Worm (Caenorhabditis elegans): Measurements from ENCODE around the gene rab-30.

The rab-30 gene

DNA sequence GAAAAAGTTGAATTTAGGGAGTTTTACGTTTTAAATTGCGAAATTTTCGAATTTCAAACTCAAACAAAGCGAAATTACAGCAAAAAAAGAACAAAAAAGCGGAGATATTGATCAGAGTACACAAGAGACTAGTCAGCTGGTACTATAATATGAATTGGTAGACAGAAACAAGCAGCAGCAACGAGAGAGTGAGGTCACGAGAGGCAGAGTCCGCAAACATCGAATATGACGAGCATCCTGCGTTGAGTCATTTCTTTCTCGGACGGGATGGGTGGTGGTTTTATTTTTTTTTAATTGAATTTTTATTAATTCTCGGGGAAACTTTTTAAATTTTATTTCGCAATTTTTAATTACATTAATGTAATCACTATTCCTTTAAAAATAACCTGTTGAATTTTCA is 39.3 kb downstream of the rab-30 start (continued):
- no peak for TF ChIP-seq K11D2.4 (GFP tag; IDR thresholded peaks at IDR 0.05)
- no peak for TF ChIP-seq lin-35 (GFP tag; optimal IDR thresholded peaks at IDR 0.05)
- TF ChIP-seq Y67H2A.10 (GFP tag; conservative IDR thresholded peaks at IDR 0.05): no peak
- TF ChIP-seq unc-62 (GFP tag; optimal IDR thresholded peaks at IDR 0.05): no peak
- TF ChIP-seq ztf-28 (GFP tag; IDR thresholded peaks at IDR 0.05): no peak
- no peak for TF ChIP-seq ama-1 (optimal IDR thresholded peaks at IDR 0.05)
- no peak for TF ChIP-seq ama-1 (GFP tag; optimal IDR thresholded peaks at IDR 0.05)
- no peak for TF ChIP-seq xnd-1 (tag; optimal IDR thresholded peaks at IDR 0.05)
- 0 out of 2 replicates have a peak, but pooled peaks have one; percentile 9 for TF ChIP-seq ceh-100 (GFP tag; IDR thresholded peaks at IDR 0.05)
- peak; percentile 70 for TF ChIP-seq nhr-80 (tag; optimal IDR thresholded peaks at IDR 0.05)
- TF ChIP-seq K12H6.12 (tag; optimal IDR thresholded peaks at IDR 0.05): peak; percentile 29
- TF ChIP-seq pha-4 (tag; optimal IDR thresholded peaks at IDR 0.05): peak; percentile 32
- no peak for TF ChIP-seq mes-4 (tag; optimal IDR thresholded peaks at IDR 0.05)
- TF ChIP-seq ztf-25 (GFP tag; IDR thresholded peaks at IDR 0.05): no peak
- no peak for TF ChIP-seq tlf-1 (GFP tag; optimal IDR thresholded peaks at IDR 0.05)
- TF ChIP-seq tbp1 (GFP tag; optimal IDR thresholded peaks at IDR 0.05): peak; percentile 1
- TF ChIP-seq F33H1.4 (GFP tag; IDR thresholded peaks at IDR 0.05): no peak
- TF ChIP-seq snpc-1.3 (tag; optimal IDR thresholded peaks at IDR 0.05; ENCODE audit: insufficient read depth): no peak
- TF ChIP-seq pbrm-1 (GFP tag; IDR thresholded peaks at IDR 0.05): 0 out of 2 replicates have a peak, but pooled peaks have one; percentile 26
- TF ChIP-seq nfyb-1 (GFP tag; IDR thresholded peaks at IDR 0.05): no peak
- no peak for TF ChIP-seq chd-7 (tag; optimal IDR thresholded peaks at IDR 0.05)
- peak; percentile 29 for TF ChIP-seq ztf-18 (tag; optimal IDR thresholded peaks at IDR 0.05)
- peak; percentile 49; the same call in 1 of the 2 replicates for TF ChIP-seq hmg-1.2 (GFP tag; IDR thresholded peaks at IDR 0.05)
- no peak for TF ChIP-seq ekl-4 (GFP tag; IDR thresholded peaks at IDR 0.05)
- TF ChIP-seq unc-130 (GFP tag; optimal IDR thresholded peaks at IDR 0.05): no peak
- TF ChIP-seq zfh-2 (GFP tag; conservative IDR thresholded peaks at IDR 0.05): no peak
- TF ChIP-seq hrde-1 (tag; optimal IDR thresholded peaks at IDR 0.05; ENCODE audit: borderline replicate concordance): no peak
- TF ChIP-seq bed-2 (GFP tag; IDR thresholded peaks at IDR 0.05): no peak
- TF ChIP-seq D2030.7 (GFP tag; IDR thresholded peaks at IDR 0.05): no peak
- TF ChIP-seq B0261.1 (tag; optimal IDR thresholded peaks at IDR 0.05): no peak
- no peak for TF ChIP-seq F55B11.4 (tag; optimal IDR thresholded peaks at IDR 0.05; ENCODE audit: borderline replicate concordance, insufficient read depth)
- TF ChIP-seq Y53F4B.3 (GFP tag; IDR thresholded peaks at IDR 0.05): no peak
- no peak for TF ChIP-seq sptf-2 (GFP tag; optimal IDR thresholded peaks at IDR 0.05)
- no peak for TF ChIP-seq die-1 (tag; optimal IDR thresholded peaks at IDR 0.05)
- TF ChIP-seq ZK185.1 (tag; optimal IDR thresholded peaks at IDR 0.05; ENCODE audit: poor library complexity, severe bottlenecking): no peak
- TF ChIP-seq F57C9.4 (tag; optimal IDR thresholded peaks at IDR 0.05): no peak
- no peak for TF ChIP-seq hmg-20 (GFP tag; IDR thresholded peaks at IDR 0.05)
- TF ChIP-seq cebp-1 (GFP tag; IDR thresholded peaks at IDR 0.05): peak; percentile 59; the same call in 1 of the 2 replicates
- TF ChIP-seq cebp-1 (tag; optimal IDR thresholded peaks at IDR 0.05): peak; percentile 92
- TF ChIP-seq snpc-3.4 (tag; optimal IDR thresholded peaks at IDR 0.05): no peak
- no peak for TF ChIP-seq ceh-40 (GFP tag; IDR thresholded peaks at IDR 0.05)
- no peak for TF ChIP-seq F57A8.1 (GFP tag; optimal IDR thresholded peaks at IDR 0.05)
- TF ChIP-seq mcd-1 (GFP tag; IDR thresholded peaks at IDR 0.05): peak; percentile 70
- TF ChIP-seq fkh-3 (tag; optimal IDR thresholded peaks at IDR 0.05): no peak
- no peak for TF ChIP-seq ceh-27 (GFP tag; optimal IDR thresholded peaks at IDR 0.05)
- no peak for TF ChIP-seq gei-17 (GFP tag; optimal IDR thresholded peaks at IDR 0.05)
- TF ChIP-seq hlh-12 (tag; optimal IDR thresholded peaks at IDR 0.05): no peak
- no peak for TF ChIP-seq tbx-9 (tag; optimal IDR thresholded peaks at IDR 0.05; ENCODE audit: borderline replicate concordance)
- TF ChIP-seq zim-3 (tag; optimal IDR thresholded peaks at IDR 0.05): no peak
- TF ChIP-seq aptf-3 (GFP tag; IDR thresholded peaks at IDR 0.05): no peak

Data from whole organism, young adult.